Fruit fly (Drosophila melanogaster) S2 (cell line): ENCODE data around the gene dj.

ENCODE experiments used
- CG8478 ChIP-seq: fragments of >200 bp; optimal IDR thresholded peaks from 2 replicates; lab custom pipeline; 2018
- CTCF ChIP-seq, 2 experiments: fragments of >200 bp; optimal IDR thresholded peaks; 2 replicates each; lab custom pipeline; 2018

dj gene

dm6 chr3R:7059015-7059414, at the start of gene dj:
Gene dj, plus strand, starts transcription at chr3R:7059315.
- TF ChIP-seq CTCF (optimal IDR thresholded peaks at IDR 0.05; lab: Kevin White, UChicago) (no peak), CG8478 (lab: Kevin White, UChicago) (no peak)

- TF ChIP-seq CTCF (optimal IDR thresholded peaks at IDR 0.05; lab: Kevin White, UChicago) (no peak), CG8478 (lab: Kevin White, UChicago) (no peak)
Measured at dm6 chr3R:7011031-7011565, 48.0 kb upstream of the dj start.

dm6 chr3R:7024574-7024973, 34.5 kb upstream of the dj start:
- no peak for TF ChIP-seq CG8478 (lab: Kevin White, UChicago)
- TF ChIP-seq CTCF (optimal IDR thresholded peaks at IDR 0.05; lab: Kevin White, UChicago), result no peak

- no peak for TF ChIP-seq CG8478 (lab: Kevin White, UChicago)
- TF ChIP-seq CTCF (optimal IDR thresholded peaks at IDR 0.05; lab: Kevin White, UChicago), result no peak
Measured at dm6 chr3R:7025241-7025640, 33.9 kb upstream of the dj start.

DNA sequence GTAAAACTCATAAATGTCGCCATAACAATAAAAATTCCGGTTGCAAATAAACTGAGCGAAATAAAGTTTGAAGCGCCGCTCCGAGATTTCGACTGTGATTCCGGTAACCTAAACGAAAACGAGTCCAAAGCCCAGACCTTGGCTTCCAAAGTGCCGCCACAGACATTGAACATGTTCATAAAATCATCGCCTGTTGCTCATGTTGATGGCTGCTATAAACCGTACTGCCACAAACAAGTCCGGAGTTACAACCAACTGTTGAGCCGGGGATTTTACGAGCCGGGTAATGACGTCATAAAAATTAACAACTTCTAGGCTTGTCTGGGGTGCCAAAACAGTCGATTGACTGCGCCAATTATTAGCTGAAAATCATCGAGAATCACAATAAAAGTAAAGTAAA, 30.6 kb upstream of the dj start:
- TF ChIP-seq CTCF (optimal IDR thresholded peaks at IDR 0.05; lab: Kevin White, UChicago) (no peak), CG8478 (lab: Kevin White, UChicago) (no peak)

dm6 chr3R:7029434-7029833, 29.7 kb upstream of the dj start:
- TF ChIP-seq CTCF (optimal IDR thresholded peaks at IDR 0.05; lab: Kevin White, UChicago), result peak; percentile 77 to 78
- no peak for TF ChIP-seq CG8478 (lab: Kevin White, UChicago)

DNA sequence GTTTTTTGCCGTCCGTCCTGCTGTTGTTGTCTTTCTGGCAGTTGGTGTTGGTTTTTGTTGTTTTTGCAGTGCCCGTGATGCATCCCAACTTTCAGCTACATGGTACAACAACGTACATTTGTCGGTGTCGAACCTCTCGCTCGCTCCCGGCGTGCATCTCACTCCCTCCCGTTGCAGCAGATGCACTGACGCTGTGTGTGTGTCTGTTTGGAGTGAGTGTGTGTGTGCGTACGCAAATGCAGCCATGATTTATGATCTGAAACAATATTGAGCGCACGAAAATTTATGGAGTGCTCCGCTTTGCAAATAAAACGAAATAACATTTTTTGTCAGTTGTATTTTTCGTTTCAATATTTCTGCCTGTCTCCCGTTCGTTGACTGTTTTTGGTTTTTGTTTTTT, 27.6 kb upstream of the dj start:
- no peak for TF ChIP-seq CTCF (optimal IDR thresholded peaks at IDR 0.05; lab: Kevin White, UChicago)
- TF ChIP-seq CG8478 (lab: Kevin White, UChicago), result no peak

DNA sequence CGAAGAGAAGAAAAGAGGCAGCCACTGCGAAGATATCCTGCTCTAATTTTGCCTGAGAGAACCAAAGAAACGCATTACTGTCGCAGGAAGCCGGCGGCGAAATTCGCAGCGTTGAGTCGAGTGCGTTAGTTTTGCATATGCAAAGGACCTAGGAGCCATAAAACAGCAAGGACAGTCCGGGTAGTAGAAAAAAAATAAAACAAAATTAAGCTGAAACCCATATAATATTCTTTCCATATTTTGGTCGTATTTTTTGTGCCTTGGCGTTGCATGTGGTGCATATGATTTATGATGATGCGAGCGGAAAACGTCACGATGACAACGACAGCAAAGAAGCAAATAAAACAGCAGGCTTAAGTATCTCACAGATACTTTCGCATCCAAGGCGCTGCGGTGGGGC, 25.4 kb upstream of the dj start:
- TF ChIP-seq CG8478 (lab: Kevin White, UChicago), result no peak
- no peak for TF ChIP-seq CTCF (optimal IDR thresholded peaks at IDR 0.05; lab: Kevin White, UChicago)

- no peak for TF ChIP-seq CTCF (optimal IDR thresholded peaks at IDR 0.05; lab: Kevin White, UChicago)
- TF ChIP-seq CG8478 (lab: Kevin White, UChicago), result no peak
Measured at dm6 chr3R:7034440-7034839, 24.7 kb upstream of the dj start.

- TF ChIP-seq CG8478 (lab: Kevin White, UChicago) (no peak), CTCF (optimal IDR thresholded peaks at IDR 0.05; lab: Kevin White, UChicago) (no peak)
Measured at dm6 chr3R:7035703-7036266, 23.3 kb upstream of the dj start.

- TF ChIP-seq CG8478 (lab: Kevin White, UChicago) (no peak), CTCF (optimal IDR thresholded peaks at IDR 0.05; lab: Kevin White, UChicago) (peak in 1 of 2 experiments; percentile 21)
Measured at dm6 chr3R:7037250-7037802, 21.8 kb upstream of the dj start.

DNA sequence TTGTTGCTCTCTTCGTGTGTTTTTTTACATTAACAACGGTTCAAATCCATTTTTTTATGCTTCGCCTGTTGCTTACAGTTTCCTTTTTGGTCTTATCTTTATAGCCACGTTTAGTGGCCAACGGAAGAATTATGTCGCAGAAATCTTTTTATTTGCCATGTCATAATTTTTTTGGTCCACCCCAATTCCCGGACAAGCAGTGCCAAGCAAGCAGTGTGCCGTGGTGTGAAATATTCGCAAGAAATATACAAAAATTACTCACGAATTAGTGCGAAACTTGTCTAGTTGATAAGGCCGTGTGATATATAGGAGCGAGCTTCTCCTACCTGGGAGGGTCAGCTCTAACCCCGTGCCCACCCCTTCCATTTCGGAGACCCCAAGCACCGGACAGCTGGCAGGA, 18.2 kb upstream of the dj start:
- no peak for TF ChIP-seq CG8478 (lab: Kevin White, UChicago)
- no peak for TF ChIP-seq CTCF (optimal IDR thresholded peaks at IDR 0.05; lab: Kevin White, UChicago)

DNA sequence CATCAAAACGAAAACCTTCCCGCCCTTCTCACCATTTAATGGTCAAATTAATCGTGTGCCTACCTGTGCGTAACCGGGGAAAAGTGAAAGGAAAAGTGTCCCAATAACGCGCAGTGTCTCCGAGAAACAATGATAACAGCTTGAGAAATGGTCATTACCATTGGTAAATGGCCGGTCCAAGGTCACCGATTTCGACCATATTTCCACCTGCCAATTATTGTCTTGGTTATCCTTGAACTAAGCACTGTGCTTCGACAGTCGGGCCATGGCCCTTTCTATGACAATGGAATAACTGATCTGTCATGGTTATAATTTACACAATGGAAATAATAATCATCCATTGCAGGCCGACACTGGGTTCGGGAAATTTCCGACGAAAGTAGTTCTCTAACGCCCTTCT, 15.1 kb upstream of the dj start:
- TF ChIP-seq CTCF (optimal IDR thresholded peaks at IDR 0.05; lab: Kevin White, UChicago), result no peak
- TF ChIP-seq CG8478 (lab: Kevin White, UChicago), result no peak

dm6 chr3R:7052242-7052641, 6.9 kb upstream of the dj start, which contains the start of gene Sodh1:
Gene Sodh1, plus strand, starts transcription at chr3R:7052335.
- TF ChIP-seq CTCF (optimal IDR thresholded peaks at IDR 0.05; lab: Kevin White, UChicago) (no peak), CG8478 (lab: Kevin White, UChicago) (no peak)

DNA sequence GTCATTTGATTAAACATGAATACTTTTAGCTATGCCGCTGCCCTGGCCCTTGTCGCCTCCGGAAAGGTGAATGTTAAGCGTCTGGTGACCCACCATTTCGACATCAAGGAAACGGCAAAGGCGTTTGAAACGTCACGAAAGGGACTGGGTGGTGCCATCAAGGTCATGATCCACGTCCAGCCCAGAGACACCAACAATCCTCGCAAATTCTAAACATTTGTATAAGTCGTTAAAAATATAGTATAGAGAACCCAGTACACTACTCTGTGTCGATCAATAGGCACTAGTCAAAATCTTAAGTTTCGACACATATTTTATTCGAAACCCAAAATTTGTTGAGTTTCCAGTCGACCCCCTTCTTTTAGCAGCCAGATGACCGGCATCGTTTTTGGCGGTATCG, 4.8 kb upstream of the dj start, which contains the start of gene CG1979:
TSS of gene CG1979 (plus strand) at position 301 of the 400 bp plus-strand sequence.
- TF ChIP-seq CTCF (optimal IDR thresholded peaks at IDR 0.05; lab: Kevin White, UChicago), result no peak
- no peak for TF ChIP-seq CG8478 (lab: Kevin White, UChicago)

dm6 chr3R:7058017-7058416, 1.1 kb upstream of the dj start:
- TF ChIP-seq CG8478 (lab: Kevin White, UChicago) (no peak), CTCF (optimal IDR thresholded peaks at IDR 0.05; lab: Kevin White, UChicago) (no peak)
